Fruit fly (Drosophila melanogaster) whole organism, embryonic: ENCODE measurements around the gene Tlk.

Experiments used
- Antp ChIP-seq: fragments of 200-800 bp; sonication (Bioruptor generic); optimal IDR thresholded peaks from 3 replicates; lab custom pipeline; 2016; ENCODE audit warnings: missing biosample characterization, missing genetic modification characterization
- Awh ChIP-seq: fragments of 200-800 bp; sonication (Bioruptor generic); IDR thresholded peaks from 2 replicates; pipeline ENCODE4, ENCODE4 v1.3.6; 2022; ENCODE audit warnings: missing biosample characterization, missing genetic modification characterization
- B-H2 ChIP-seq: fragments of 200-800 bp; sonication (Bioruptor generic); optimal IDR thresholded peaks from 2 replicates; lab custom pipeline; 2018; ENCODE audit warnings: missing biosample characterization, mild to moderate bottlenecking, missing genetic modification characterization
- Bgb ChIP-seq: fragments of 200-800 bp; sonication (Bioruptor generic); IDR thresholded peaks from 2 replicates; pipeline ENCODE4 v1.3.6; 2022; ENCODE audit warnings: missing biosample characterization, missing genetic modification characterization; ENCODE audit not compliant: partially characterized antibody
- CG10209 ChIP-seq: fragments of 200-800 bp; sonication (Bioruptor generic); optimal IDR thresholded peaks from 3 replicates; lab custom pipeline; 2017; ENCODE audit warnings: missing biosample characterization, mild to moderate bottlenecking, missing genetic modification characterization, missing genetic modification reagents
- CG13287 ChIP-seq: fragments of 200-800 bp; sonication (Bioruptor generic); IDR thresholded peaks from 2 replicates; pipeline ENCODE4 v1.3.6; 2022; ENCODE audit warnings: missing biosample characterization, missing genetic modification characterization; ENCODE audit not compliant: partially characterized antibody
- CG13296 ChIP-seq: fragments of 200-800 bp; sonication (Bioruptor generic); optimal IDR thresholded peaks from 3 replicates; lab custom pipeline; 2018; ENCODE audit warnings: missing biosample characterization, mild to moderate bottlenecking, missing genetic modification characterization
- CG1603 ChIP-seq: fragments of 200-800 bp; sonication (Bioruptor generic); optimal IDR thresholded peaks from 2 replicates; lab custom pipeline; 2019; ENCODE audit warnings: missing biosample characterization, mild to moderate bottlenecking, missing genetic modification characterization, moderate library complexity
- CG16813 ChIP-seq: fragments of 200-800 bp; sonication (Bioruptor generic); IDR thresholded peaks from 3 replicates; pipeline ENCODE4 v1.3.6; 2022; ENCODE audit warnings: missing biosample characterization, missing genetic modification characterization; ENCODE audit not compliant: partially characterized antibody
- CG17328 ChIP-seq: fragments of 200-800 bp; sonication (Bioruptor generic); IDR thresholded peaks from 2 replicates; pipeline ENCODE4 v1.3.6; 2022; ENCODE audit warnings: missing biosample characterization, missing genetic modification characterization
- CG2712 ChIP-seq: fragments of 200-800 bp; optimal IDR thresholded peaks from 3 replicates; lab custom pipeline; 2019; ENCODE audit warnings: missing biosample characterization, mild to moderate bottlenecking, missing genetic modification characterization, moderate library complexity
- CG30020 ChIP-seq: fragments of 200-800 bp; optimal IDR thresholded peaks from 2 replicates; lab custom pipeline; 2019; ENCODE audit warnings: missing biosample characterization, mild to moderate bottlenecking, missing genetic modification characterization, moderate library complexity
- CG30403 ChIP-seq: fragments of 200-800 bp; sonication (Bioruptor generic); optimal IDR thresholded peaks from 3 replicates; lab custom pipeline; 2016; ENCODE audit warnings: missing biosample characterization, missing genetic modification characterization
- CG31388 ChIP-seq: fragments of 200-800 bp; sonication (Bioruptor generic); optimal IDR thresholded peaks from 2 replicates; lab custom pipeline; 2016; ENCODE audit warnings: missing biosample characterization, missing genetic modification characterization
- CG32532 ChIP-seq: fragments of 200-800 bp; sonication (Bioruptor generic); IDR thresholded peaks from 2 replicates; pipeline ENCODE4 v1.3.6; 2022; ENCODE audit warnings: missing biosample characterization, missing genetic modification characterization
- CG4424 ChIP-seq: fragments of 200-800 bp; sonication (Bioruptor generic); optimal IDR thresholded peaks from 3 replicates; lab custom pipeline; 2016; ENCODE audit warnings: missing biosample characterization, missing genetic modification characterization
- CG8944 ChIP-seq: fragments of 200-800 bp; sonication (Bioruptor generic); optimal IDR thresholded peaks from 3 replicates; lab custom pipeline; 2016; ENCODE audit warnings: missing biosample characterization, missing genetic modification characterization
- Dip3 ChIP-seq: fragments of 200-800 bp; sonication (Bioruptor generic); optimal IDR thresholded peaks from 3 replicates; lab custom pipeline; 2016; ENCODE audit warnings: missing biosample characterization, missing genetic modification characterization
- E2f1 ChIP-seq: fragments of 200-800 bp; sonication (Bioruptor generic); IDR thresholded peaks from 2 replicates; pipeline ENCODE4 v1.3.6; 2022; ENCODE audit warnings: missing biosample characterization, missing genetic modification characterization
- Eip74EF ChIP-seq, 2 experiments: fragments of 200-800 bp in 1 of 2; fragments of >200 bp in 1 of 2; sonication (Bioruptor generic) in 1 of 2; optimal IDR thresholded peaks; 2 replicates each; lab custom pipeline; 2017 to 2019; ENCODE audit warnings: missing biosample characterization in 2 of 2, missing genetic modification characterization in 2 of 2, mild to moderate bottlenecking in 1 of 2, moderate library complexity in 1 of 2
- H2.0 ChIP-seq: fragments of 200-800 bp; sonication (Bioruptor generic); IDR thresholded peaks from 2 replicates; pipeline ENCODE4 v1.3.6; 2022; ENCODE audit warnings: missing biosample characterization, missing genetic modification characterization
- Hmr ChIP-seq: fragments of 200-800 bp; sonication (Bioruptor generic); optimal IDR thresholded peaks from 3 replicates; lab custom pipeline; 2017; ENCODE audit warnings: mild to moderate bottlenecking, missing biosample characterization, missing genetic modification reagents, missing genetic modification characterization
- Hr78 ChIP-seq, 2 experiments: fragments of 200-800 bp in 1 of 2; fragments of >200 bp in 1 of 2; sonication (Bioruptor generic) in 1 of 2; optimal IDR thresholded peaks; 2 replicates each; lab custom pipeline; 2017 to 2019; ENCODE audit warnings: missing biosample characterization in 2 of 2, missing genetic modification characterization in 2 of 2, mild to moderate bottlenecking in 1 of 2, moderate library complexity in 1 of 2
- Kr ChIP-seq: fragments of 200-800 bp; sonication (Bioruptor generic); optimal IDR thresholded peaks from 2 replicates; lab custom pipeline; 2017; ENCODE audit warnings: missing biosample characterization, mild to moderate bottlenecking, missing genetic modification characterization
- Pdp1 ChIP-seq, 2 experiments: fragments of 200-800 bp; sonication (Bioruptor generic); optimal IDR thresholded peaks; 3 replicates each; lab custom pipeline; 2016; ENCODE audit warnings: missing biosample characterization in 2 of 2, missing genetic modification characterization in 2 of 2, mild to moderate bottlenecking in 1 of 2, moderate library complexity in 1 of 2
- Xbp1 ChIP-seq: fragments of 200-800 bp; sonication (Bioruptor generic); optimal IDR thresholded peaks from 3 replicates; lab custom pipeline; 2016; ENCODE audit warnings: missing biosample characterization, mild to moderate bottlenecking, missing genetic modification characterization
- ab ChIP-seq: fragments of 200-800 bp; sonication (Bioruptor generic); optimal IDR thresholded peaks from 2 replicates; lab custom pipeline; 2016; ENCODE audit warnings: missing biosample characterization, missing genetic modification characterization
- amos ChIP-seq: fragments of 200-800 bp; sonication (Bioruptor generic); IDR thresholded peaks from 2 replicates; pipeline ENCODE4 v1.3.6; 2022; ENCODE audit warnings: missing biosample characterization, missing genetic modification characterization; ENCODE audit not compliant: partially characterized antibody
- ash1 ChIP-seq: fragments of 200-800 bp; sonication (Bioruptor generic); optimal IDR thresholded peaks from 2 replicates; lab custom pipeline; 2018; ENCODE audit warnings: missing biosample characterization, mild to moderate bottlenecking, missing genetic modification characterization
- bcd ChIP-seq: fragments of 200-800 bp; sonication (Bioruptor generic); optimal IDR thresholded peaks from 2 replicates; lab custom pipeline; 2017; ENCODE audit warnings: missing biosample characterization, mild to moderate bottlenecking, missing genetic modification characterization
- ftz-f1 ChIP-seq: fragments of 200-800 bp; sonication (Bioruptor generic); optimal IDR thresholded peaks from 2 replicates; lab custom pipeline; 2016; ENCODE audit warnings: missing biosample characterization, missing genetic modification characterization
- fu2 ChIP-seq: fragments of 200-800 bp; sonication (Bioruptor generic); optimal IDR thresholded peaks from 2 replicates; lab custom pipeline; 2016; ENCODE audit warnings: missing biosample characterization, missing genetic modification characterization
- gce ChIP-seq: fragments of 200-800 bp; sonication (Bioruptor generic); IDR thresholded peaks from 3 replicates; pipeline ENCODE4 v1.3.6; 2022; ENCODE audit warnings: missing biosample characterization, missing genetic modification characterization
- hkb ChIP-seq, 2 experiments: fragments of 200-800 bp in 1 of 2; fragments of >200 bp in 1 of 2; sonication (Bioruptor generic) in 1 of 2; IDR thresholded peaks in 1 of 2; optimal IDR thresholded peaks in 1 of 2; 2 replicates each; pipeline versions ENCODE4 v1.3.6 to Lab custom; 2017 to 2022; ENCODE audit warnings: missing biosample characterization in 1 of 2, missing genetic modification characterization in 1 of 2
- kah ChIP-seq: fragments of 200-800 bp; sonication (Bioruptor generic); optimal IDR thresholded peaks from 2 replicates; lab custom pipeline; 2018; ENCODE audit warnings: missing biosample characterization, mild to moderate bottlenecking, missing genetic modification characterization
- nerfin-1 ChIP-seq: fragments of 200-800 bp; sonication (Bioruptor generic); optimal IDR thresholded peaks from 3 replicates; lab custom pipeline; 2019; ENCODE audit warnings: missing biosample characterization, mild to moderate bottlenecking, missing genetic modification characterization, moderate library complexity
- nerfin-2 ChIP-seq: fragments of 200-800 bp; sonication (Bioruptor generic); IDR thresholded peaks from 2 replicates; pipeline ENCODE4 v1.3.6; 2022; ENCODE audit warnings: missing biosample characterization, missing genetic modification characterization; ENCODE audit not compliant: partially characterized antibody
- oc ChIP-seq: fragments of 200-800 bp; sonication (Bioruptor generic); optimal IDR thresholded peaks from 2 replicates; lab custom pipeline; 2018; ENCODE audit warnings: missing biosample characterization, mild to moderate bottlenecking, missing genetic modification characterization, moderate library complexity
- peb ChIP-seq: fragments of 200-800 bp; sonication (Bioruptor generic); IDR thresholded peaks from 2 replicates; pipeline ENCODE4 v1.3.6; 2022; ENCODE audit warnings: missing biosample characterization, missing genetic modification characterization
- pnt ChIP-seq: fragments of 200-800 bp; sonication (Bioruptor generic); optimal IDR thresholded peaks from 3 replicates; lab custom pipeline; 2016; ENCODE audit warnings: missing biosample characterization, missing genetic modification characterization
- sc ChIP-seq, 3 experiments: fragments of >200 bp in 2 of 3; fragments of 200-800 bp in 1 of 3; sonication (Bioruptor generic) in 1 of 3; optimal IDR thresholded peaks; 2 replicates in 2 of 3; 3 replicates in 1 of 3; lab custom pipeline; 2017; ENCODE audit warnings: mild to moderate bottlenecking in 1 of 3, missing biosample characterization in 1 of 3, missing genetic modification characterization in 1 of 3, missing genetic modification reagents in 1 of 3
- sim ChIP-seq: fragments of 200-800 bp; sonication (Bioruptor generic); IDR thresholded peaks from 2 replicates; pipeline ENCODE4 v1.3.6; 2022; ENCODE audit warnings: missing biosample characterization, missing genetic modification characterization
- sisA ChIP-seq: fragments of 200-800 bp; sonication (Bioruptor generic); IDR thresholded peaks from 2 replicates; pipeline ENCODE4 v1.3.6; 2022; ENCODE audit warnings: missing biosample characterization, missing genetic modification characterization
- slbo ChIP-seq: fragments of 200-800 bp; sonication (Bioruptor generic); IDR thresholded peaks from 2 replicates; pipeline ENCODE4 v1.3.6; 2022; ENCODE audit warnings: missing biosample characterization, missing genetic modification characterization
- vfl ChIP-seq: fragments of 200-800 bp; sonication (Bioruptor generic); optimal IDR thresholded peaks from 2 replicates; lab custom pipeline; 2016; ENCODE audit warnings: missing biosample characterization, missing genetic modification characterization
- vvl ChIP-seq: fragments of 200-800 bp; sonication (Bioruptor generic); IDR thresholded peaks from 2 replicates; pipeline ENCODE4 v1.3.6; 2022; ENCODE audit warnings: missing biosample characterization, missing genetic modification characterization
- yki ChIP-seq: fragments of >200 bp; optimal IDR thresholded peaks from 3 replicates; lab custom pipeline; 2018

Gene Tlk

dm6 chrX:3740725-3741440, 21.1 kb downstream of the Tlk start (continued):
- no peak for TF ChIP-seq ash1 (GFP tag; lab: Kevin White, UChicago)
- no peak for TF ChIP-seq E2f1 (GFP tag; lab: Robert Waterston, UW)
- TF ChIP-seq CG17328 (GFP tag; lab: Robert Waterston, UW) = peak; percentile 44; the same call in 1 of the 2 replicates
- TF ChIP-seq yki (lab: Kevin White, UChicago) = peak; percentile 94
- TF ChIP-seq Hmr = peak; percentile 29
- peak; percentile 54; the same call in 1 of the 2 replicates for TF ChIP-seq Bgb (GFP tag; lab: Robert Waterston, UW)
- TF ChIP-seq Pdp1 (GFP tag; optimal IDR thresholded peaks at IDR 0.05; lab: Kevin White, UChicago) = peak; percentile 9 to 46
- no peak for TF ChIP-seq peb (GFP tag; lab: Robert Waterston, UW)
- TF ChIP-seq amos (GFP tag; lab: Robert Waterston, UW) = peak; percentile 33; the same call in 1 of the 2 replicates
- TF ChIP-seq Eip74EF (GFP tag; optimal IDR thresholded peaks at IDR 0.05; lab: Kevin White, UChicago) = no peak
- TF ChIP-seq Hr78 (GFP tag; optimal IDR thresholded peaks at IDR 0.05; lab: Kevin White, UChicago) = no peak
- TF ChIP-seq ftz-f1 (GFP tag; lab: Kevin White, UChicago) = peak; percentile 33
- no peak for TF ChIP-seq sc (optimal IDR thresholded peaks at IDR 0.05; lab: Kevin White, UChicago)
- TF ChIP-seq sc (GFP tag; optimal IDR thresholded peaks at IDR 0.05; lab: Kevin White, UChicago) = no peak
- no peak for TF ChIP-seq H2.0 (GFP tag; lab: Robert Waterston, UW)
- no peak for TF ChIP-seq hkb (optimal IDR thresholded peaks at IDR 0.05; lab: Kevin White, UChicago)
- TF ChIP-seq hkb (GFP tag; IDR thresholded peaks at IDR 0.05; lab: Robert Waterston, UW) = 0 out of 2 replicates have a peak, but pooled peaks have one; percentile 12
- TF ChIP-seq CG2712 = peak; percentile 18
- TF ChIP-seq fu2 (GFP tag; lab: Kevin White, UChicago) = no peak
- TF ChIP-seq CG13287 (GFP tag; lab: Robert Waterston, UW) = peak; percentile 70
- peak; percentile 24; the same call in 1 of the 2 replicates for TF ChIP-seq vvl (GFP tag; lab: Robert Waterston, UW)
- TF ChIP-seq CG10209 (GFP tag; lab: Kevin White, UChicago) = no peak
- peak; percentile 29 for TF ChIP-seq B-H2 (GFP tag; lab: Kevin White, UChicago)
- no peak for TF ChIP-seq nerfin-2 (GFP tag; lab: Robert Waterston, UW)
- TF ChIP-seq Awh (GFP tag; lab: Robert Waterston, UW) = 0 out of 2 replicates have a peak, but pooled peaks have one; percentile 51
- TF ChIP-seq CG8944 (GFP tag; lab: Kevin White, UChicago) = no peak
- TF ChIP-seq CG4424 (GFP tag; lab: Kevin White, UChicago) = peak; percentile 46
- peak; percentile 1 for TF ChIP-seq bcd (GFP tag; lab: Kevin White, UChicago)
- TF ChIP-seq CG32532 (GFP tag; lab: Robert Waterston, UW) = no peak; the same call in 1 of the 2 replicates
- TF ChIP-seq CG16813 (GFP tag; lab: Robert Waterston, UW) = peak; percentile 47; the same call in 1 of the 3 replicates
- peak; percentile 31 for TF ChIP-seq Xbp1 (GFP tag; lab: Kevin White, UChicago)
- no peak for TF ChIP-seq CG31388 (GFP tag; lab: Kevin White, UChicago)
- peak; percentile 52 for TF ChIP-seq slbo (GFP tag; lab: Robert Waterston, UW)
- peak; percentile 4 for TF ChIP-seq Kr (GFP tag; lab: Kevin White, UChicago)
- TF ChIP-seq kah (GFP tag; lab: Kevin White, UChicago) = peak; percentile 32
- peak; percentile 55 for TF ChIP-seq Dip3
- TF ChIP-seq nerfin-1 (tag; lab: Kevin White, UChicago) = peak; percentile 47
- peak; percentile 45; the same call in 1 of the 3 replicates for TF ChIP-seq gce
- peak; percentile 14 for TF ChIP-seq CG30403 (GFP tag; lab: Kevin White, UChicago)
- peak; percentile 1 for TF ChIP-seq CG1603 (tag; lab: Kevin White, UChicago)
- TF ChIP-seq Antp = peak; percentile 35
- no peak for TF ChIP-seq ab (GFP tag; lab: Kevin White, UChicago)
- no peak for TF ChIP-seq sim
- no peak for TF ChIP-seq sisA (GFP tag; lab: Robert Waterston, UW)
- no peak for TF ChIP-seq CG30020 (tag; lab: Kevin White, UChicago)
- no peak for TF ChIP-seq pnt (GFP tag; lab: Kevin White, UChicago)
- peak; percentile 35 for TF ChIP-seq oc (tag; lab: Kevin White, UChicago)
- TF ChIP-seq vfl (GFP tag; lab: Kevin White, UChicago) = no peak
- no peak for TF ChIP-seq CG13296 (GFP tag; lab: Kevin White, UChicago)
